Worm (Caenorhabditis elegans) whole organism, mixed stage, embryonic: ENCODE measurements around the gene frpr-2.

Experiments used
- M03D4.4 ChIP-seq: sonication (generic microtip); optimal IDR thresholded peaks from 2 replicates; lab custom pipeline; 2017; ENCODE audit warnings: mild to moderate bottlenecking, missing genetic modification characterization, missing compliant biosample characterization
- bed-3 ChIP-seq: fragments of 200-800 bp; sonication (Bioruptor generic); optimal IDR thresholded peaks from 3 replicates; lab custom pipeline; 2018; ENCODE audit warnings: mild to moderate bottlenecking, missing genetic modification characterization, moderate library complexity, missing compliant biosample characterization
- blmp-1 ChIP-seq: fragments of 150-350 bp; optimal IDR thresholded peaks from 2 replicates; lab custom pipeline; 2014; ENCODE audit warnings: missing biosample characterization, missing genetic modification characterization
- ceh-39 ChIP-seq: fragments of 150-350 bp; optimal IDR thresholded peaks from 2 replicates; lab custom pipeline; 2014; ENCODE audit warnings: missing biosample characterization, missing genetic modification characterization
- ceh-43 ChIP-seq: fragments of 200-800 bp; sonication (Bioruptor generic); optimal IDR thresholded peaks from 2 replicates; lab custom pipeline; 2018; ENCODE audit warnings: mild to moderate bottlenecking, missing genetic modification characterization, moderate library complexity, missing compliant biosample characterization
- ceh-83 ChIP-seq: fragments of 200-800 bp; sonication (Bioruptor generic); optimal IDR thresholded peaks from 2 replicates; lab custom pipeline; 2018; ENCODE audit warnings: mild to moderate bottlenecking, missing genetic modification characterization, missing compliant biosample characterization
- ces-1 ChIP-seq: fragments of 150-350 bp; optimal IDR thresholded peaks from 2 replicates; lab custom pipeline; 2014; ENCODE audit warnings: missing biosample characterization, missing genetic modification reagents, missing genetic modification characterization
- drap-1 ChIP-seq: fragments of 200-800 bp; sonication (Bioruptor generic); optimal IDR thresholded peaks from 3 replicates; lab custom pipeline; 2018; ENCODE audit warnings: mild to moderate bottlenecking, missing genetic modification characterization, missing compliant biosample characterization
- elt-1 ChIP-seq: sonication (generic microtip); optimal IDR thresholded peaks from 2 replicates; lab custom pipeline; 2017; ENCODE audit warnings: missing genetic modification characterization, mild to moderate bottlenecking, missing compliant biosample characterization, antibody characterized with exemption, moderate library complexity, borderline replicate concordance; ENCODE audit not compliant: insufficient read depth
- elt-3 ChIP-seq: fragments of 150-350 bp; optimal IDR thresholded peaks from 2 replicates; lab custom pipeline; 2014; ENCODE audit warnings: missing biosample characterization, missing genetic modification characterization
- flh-1 ChIP-seq: fragments of 200-800 bp; sonication (Bioruptor generic); optimal IDR thresholded peaks from 2 replicates; lab custom pipeline; 2018; ENCODE audit warnings: mild to moderate bottlenecking, missing genetic modification characterization, moderate library complexity, missing compliant biosample characterization
- hlh-1 ChIP-seq: fragments of 150-350 bp; optimal IDR thresholded peaks from 2 replicates; lab custom pipeline; 2014; ENCODE audit warnings: missing biosample characterization, missing genetic modification reagents, missing genetic modification characterization
- lin-13 ChIP-seq: fragments of 150-350 bp; optimal IDR thresholded peaks from 2 replicates; lab custom pipeline; 2014; ENCODE audit warnings: missing biosample characterization, missing genetic modification characterization
- lin-32 ChIP-seq: fragments of 200-800 bp; sonication (Bioruptor generic); optimal IDR thresholded peaks from 2 replicates; lab custom pipeline; 2018; ENCODE audit warnings: mild to moderate bottlenecking, missing genetic modification characterization, missing compliant biosample characterization
- lsy-2 ChIP-seq: fragments of 150-350 bp; optimal IDR thresholded peaks from 2 replicates; lab custom pipeline; 2014; ENCODE audit warnings: missing biosample characterization, missing genetic modification characterization
- mep-1 ChIP-seq: fragments of 150-350 bp; optimal IDR thresholded peaks from 2 replicates; lab custom pipeline; 2017; ENCODE audit warnings: missing biosample characterization, missing genetic modification reagents, missing genetic modification characterization, inconsistent platforms
- nhr-12 ChIP-seq: fragments of 150-350 bp; optimal IDR thresholded peaks from 2 replicates; lab custom pipeline; 2014; ENCODE audit warnings: missing biosample characterization, missing genetic modification characterization
- nhr-2 ChIP-seq: fragments of 150-350 bp; optimal IDR thresholded peaks from 2 replicates; lab custom pipeline; 2014; ENCODE audit warnings: missing biosample characterization, missing genetic modification characterization
- nhr-237 ChIP-seq: fragments of 150-350 bp; optimal IDR thresholded peaks from 2 replicates; lab custom pipeline; 2014; ENCODE audit warnings: missing biosample characterization, missing genetic modification characterization
- nhr-28 ChIP-seq: fragments of 150-350 bp; optimal IDR thresholded peaks from 2 replicates; lab custom pipeline; 2014; ENCODE audit warnings: missing biosample characterization, missing genetic modification characterization
- nhr-76 ChIP-seq: sonication (generic microtip); optimal IDR thresholded peaks from 2 replicates; lab custom pipeline; 2017; ENCODE audit warnings: missing biosample characterization, missing genetic modification characterization
- pha-4 ChIP-seq: fragments of 150-350 bp; optimal IDR thresholded peaks from 2 replicates; lab custom pipeline; 2018; ENCODE audit warnings: missing biosample characterization, missing genetic modification reagents, missing genetic modification characterization
- sem-2 ChIP-seq: fragments of 200-800 bp; sonication (Bioruptor generic); optimal IDR thresholded peaks from 2 replicates; lab custom pipeline; 2018; ENCODE audit warnings: mild to moderate bottlenecking, missing genetic modification characterization, missing compliant biosample characterization
- snpc-4 ChIP-seq: fragments of 150-350 bp; optimal IDR thresholded peaks from 2 replicates; lab custom pipeline; 2014; ENCODE audit warnings: missing biosample characterization, missing genetic modification characterization
- tbx-8 ChIP-seq: fragments of 200-800 bp; sonication (Bioruptor generic); optimal IDR thresholded peaks from 2 replicates; lab custom pipeline; 2018; ENCODE audit warnings: mild to moderate bottlenecking, missing genetic modification characterization, moderate library complexity, missing compliant biosample characterization
- unc-120 ChIP-seq: sonication (generic microtip); optimal IDR thresholded peaks from 2 replicates; lab custom pipeline; 2017; ENCODE audit warnings: missing genetic modification characterization, missing compliant biosample characterization; ENCODE audit not compliant: poor library complexity, severe bottlenecking
- unc-39 ChIP-seq: fragments of 150-350 bp; optimal IDR thresholded peaks from 2 replicates; lab custom pipeline; 2014; ENCODE audit warnings: missing biosample characterization, missing genetic modification characterization
- unc-62 ChIP-seq: fragments of 150-350 bp; optimal IDR thresholded peaks from 2 replicates; lab custom pipeline; 2014; ENCODE audit warnings: missing biosample characterization, missing genetic modification reagents, missing genetic modification characterization
- ztf-11 ChIP-seq: fragments of 150-350 bp; optimal IDR thresholded peaks from 2 replicates; lab custom pipeline; 2014; ENCODE audit warnings: missing biosample characterization, missing genetic modification characterization

Gene frpr-2

ce11 chrX:12929961-12930360 lies 35.3 kb upstream of the frpr-2 start, which contains the start of gene C34E7.3:
Gene C34E7.3, plus strand, starts transcription at chrX:12930261.
- no peak for TF ChIP-seq nhr-76
- TF ChIP-seq mep-1: no peak
- TF ChIP-seq flh-1: no peak
- TF ChIP-seq nhr-12: no peak
- TF ChIP-seq blmp-1 (tag; lab: Kevin White, UChicago): no peak
- TF ChIP-seq elt-3 (tag; lab: Kevin White, UChicago): no peak
- TF ChIP-seq lin-32 (GFP tag; lab: Kevin White, UChicago): no peak
- TF ChIP-seq nhr-2 (tag; lab: Kevin White, UChicago): no peak
- no peak for TF ChIP-seq elt-1
- TF ChIP-seq ceh-39 (tag; lab: Kevin White, UChicago): no peak
- TF ChIP-seq lsy-2 (tag; lab: Kevin White, UChicago): no peak
- TF ChIP-seq ceh-83 (GFP tag; lab: Kevin White, UChicago): no peak
- TF ChIP-seq tbx-8 (GFP tag; lab: Kevin White, UChicago): no peak
- no peak for TF ChIP-seq hlh-1 (tag; lab: Kevin White, UChicago)
- no peak for TF ChIP-seq nhr-28
- no peak for TF ChIP-seq nhr-237 (tag; lab: Kevin White, UChicago)
- no peak for TF ChIP-seq snpc-4 (tag; lab: Kevin White, UChicago)
- no peak for TF ChIP-seq bed-3
- no peak for TF ChIP-seq pha-4 (tag; lab: Kevin White, UChicago)
- no peak for TF ChIP-seq M03D4.4 (tag; lab: Kevin White, UChicago)

ce11 chrX:12934768-12935167 lies 30.5 kb upstream of the frpr-2 start, which contains the start of gene gmap-1:
Gene gmap-1, minus strand, starts transcription at chrX:12934978.
- TF ChIP-seq blmp-1 (tag; lab: Kevin White, UChicago) (no peak), nhr-237 (tag; lab: Kevin White, UChicago) (no peak), ztf-11 (no peak), unc-62 (GFP tag; lab: Kevin White, UChicago) (no peak), ceh-83 (GFP tag; lab: Kevin White, UChicago) (no peak), ceh-39 (tag; lab: Kevin White, UChicago) (no peak), nhr-28 (no peak), tbx-8 (GFP tag; lab: Kevin White, UChicago) (no peak)

- TF ChIP-seq lin-13 (tag; lab: Kevin White, UChicago) (no peak), unc-62 (GFP tag; lab: Kevin White, UChicago) (peak; percentile 89), lin-32 (GFP tag; lab: Kevin White, UChicago) (no peak), ztf-11 (no peak), elt-3 (tag; lab: Kevin White, UChicago) (no peak), elt-1 (peak; percentile 96)
Measured at ce11 chrX:12935694-12936093, 29.6 kb upstream of the frpr-2 start.

ce11 chrX:12937521-12937920 lies 27.7 kb upstream of the frpr-2 start:
- TF ChIP-seq M03D4.4 (tag; lab: Kevin White, UChicago): no peak
- no peak for TF ChIP-seq lin-32 (GFP tag; lab: Kevin White, UChicago)
- TF ChIP-seq nhr-237 (tag; lab: Kevin White, UChicago): no peak
- TF ChIP-seq mep-1: no peak
- no peak for TF ChIP-seq elt-3 (tag; lab: Kevin White, UChicago)

ce11 chrX:12940811-12941210 lies 24.5 kb upstream of the frpr-2 start, which contains the start of gene gmap-3:
Gene gmap-3, minus strand, starts transcription at chrX:12940958.
- TF ChIP-seq unc-120 (tag; lab: Kevin White, UChicago): no peak
- TF ChIP-seq nhr-2 (tag; lab: Kevin White, UChicago): no peak
- TF ChIP-seq lsy-2 (tag; lab: Kevin White, UChicago): no peak
- no peak for TF ChIP-seq elt-3 (tag; lab: Kevin White, UChicago)

- TF ChIP-seq drap-1 (GFP tag; lab: Kevin White, UChicago) (no peak), snpc-4 (tag; lab: Kevin White, UChicago) (no peak), tbx-8 (GFP tag; lab: Kevin White, UChicago) (no peak), ztf-11 (no peak), ceh-43 (GFP tag; lab: Kevin White, UChicago) (no peak), nhr-12 (no peak), hlh-1 (tag; lab: Kevin White, UChicago) (no peak), unc-62 (GFP tag; lab: Kevin White, UChicago) (no peak), pha-4 (tag; lab: Kevin White, UChicago) (no peak), ces-1 (no peak), mep-1 (no peak), unc-39 (tag; lab: Kevin White, UChicago) (no peak), sem-2 (GFP tag; lab: Kevin White, UChicago) (no peak)
- TF ChIP-seq, all 35 proteins: peak for 0
Measured at ce11 chrX:12942296-12942695, 23.0 kb upstream of the frpr-2 start.
